Worm (Caenorhabditis elegans) whole organism, late embryonic: Measurements from ENCODE around the gene T28C12.6.
A peak's percentile ranks its signal among the peaks of the same experiment; 100 is the strongest.

Source experiments
- F13H6.1 ChIP-seq: sonication (generic microtip); optimal IDR thresholded peaks from 2 replicates; lab custom pipeline; 2016; ENCODE audit warnings: missing genetic modification characterization, missing compliant biosample characterization
- K09A11.1 ChIP-seq: sonication (generic microtip); optimal IDR thresholded peaks from 2 replicates; lab custom pipeline; 2017; ENCODE audit warnings: antibody characterized with exemption, mild to moderate bottlenecking, missing genetic modification characterization, missing compliant biosample characterization; ENCODE audit not compliant: insufficient read depth
- ahr-1 ChIP-seq: sonication (generic microtip); optimal IDR thresholded peaks from 2 replicates; lab custom pipeline; 2016; ENCODE audit warnings: missing genetic modification characterization, missing compliant biosample characterization
- ceh-14 ChIP-seq: sonication (generic microtip); optimal IDR thresholded peaks from 2 replicates; lab custom pipeline; 2016; ENCODE audit warnings: missing genotype, missing genetic modification characterization, missing compliant biosample characterization
- ceh-18 ChIP-seq: sonication (generic microtip); optimal IDR thresholded peaks from 2 replicates; lab custom pipeline; 2016; ENCODE audit warnings: missing genetic modification characterization, missing compliant biosample characterization
- ceh-19 ChIP-seq: fragments of 200-800 bp; sonication (Bioruptor generic); optimal IDR thresholded peaks from 2 replicates; lab custom pipeline; 2018; ENCODE audit warnings: mild to moderate bottlenecking, missing genetic modification characterization, missing compliant biosample characterization
- ceh-22 ChIP-seq: sonication (generic microtip); optimal IDR thresholded peaks from 2 replicates; lab custom pipeline; 2017; ENCODE audit warnings: missing biosample characterization, missing genetic modification characterization
- ceh-24 ChIP-seq: sonication (generic microtip); optimal IDR thresholded peaks from 2 replicates; lab custom pipeline; 2016; ENCODE audit warnings: mild to moderate bottlenecking, missing genetic modification characterization, missing compliant biosample characterization
- ceh-30 ChIP-seq: fragments of 150-350 bp; optimal IDR thresholded peaks from 2 replicates; lab custom pipeline; 2014; ENCODE audit warnings: missing biosample characterization, missing genetic modification characterization
- ceh-34 ChIP-seq: sonication (generic microtip); optimal IDR thresholded peaks from 2 replicates; lab custom pipeline; 2016; ENCODE audit warnings: mild to moderate bottlenecking, missing genetic modification characterization, missing compliant biosample characterization
- ceh-9 ChIP-seq: sonication (generic microtip); optimal IDR thresholded peaks from 2 replicates; lab custom pipeline; 2016; ENCODE audit warnings: mild to moderate bottlenecking, missing genetic modification characterization, inconsistent platforms, missing compliant biosample characterization
- elt-4 ChIP-seq: sonication (generic microtip); optimal IDR thresholded peaks from 2 replicates; lab custom pipeline; 2016; ENCODE audit warnings: missing genetic modification characterization, missing compliant biosample characterization
- fax-1 ChIP-seq: sonication (generic microtip); optimal IDR thresholded peaks from 2 replicates; lab custom pipeline; 2016; ENCODE audit warnings: missing genotype, missing genetic modification characterization, missing compliant biosample characterization
- hlh-13 ChIP-seq: fragments of 200-800 bp; sonication (Bioruptor generic); optimal IDR thresholded peaks from 2 replicates; lab custom pipeline; 2018; ENCODE audit warnings: mild to moderate bottlenecking, missing genetic modification characterization, missing compliant biosample characterization
- hlh-15 ChIP-seq: sonication (generic microtip); optimal IDR thresholded peaks from 2 replicates; lab custom pipeline; 2016; ENCODE audit warnings: missing genetic modification characterization, missing compliant biosample characterization
- hlh-30 ChIP-seq: sonication (generic microtip); optimal IDR thresholded peaks from 2 replicates; lab custom pipeline; 2017; ENCODE audit warnings: antibody characterized with exemption, missing genetic modification characterization, missing compliant biosample characterization; ENCODE audit not compliant: insufficient read depth
- hlh-8 ChIP-seq: sonication (generic microtip); optimal IDR thresholded peaks from 2 replicates; lab custom pipeline; 2016; ENCODE audit warnings: missing genotype, missing genetic modification characterization, missing compliant biosample characterization
- lin-11 ChIP-seq: fragments of 200-800 bp; sonication (Bioruptor generic); optimal IDR thresholded peaks from 2 replicates; lab custom pipeline; 2018; ENCODE audit warnings: mild to moderate bottlenecking, missing genetic modification characterization, missing compliant biosample characterization
- nhr-11 ChIP-seq: fragments of 150-350 bp; optimal IDR thresholded peaks from 2 replicates; lab custom pipeline; 2014; ENCODE audit warnings: missing biosample characterization, missing genetic modification characterization
- nhr-232 ChIP-seq: sonication (generic microtip); optimal IDR thresholded peaks from 2 replicates; lab custom pipeline; 2016; ENCODE audit warnings: missing genetic modification characterization, missing compliant biosample characterization
- npax-4 ChIP-seq: sonication (generic microtip); optimal IDR thresholded peaks from 2 replicates; lab custom pipeline; 2016; ENCODE audit warnings: missing genetic modification characterization, missing compliant biosample characterization
- odd-2 ChIP-seq: sonication (generic microtip); optimal IDR thresholded peaks from 2 replicates; lab custom pipeline; 2017; ENCODE audit warnings: antibody characterized with exemption, mild to moderate bottlenecking, missing genetic modification characterization, missing compliant biosample characterization
- pag-3 ChIP-seq: sonication (generic microtip); optimal IDR thresholded peaks from 2 replicates; lab custom pipeline; 2016; ENCODE audit warnings: missing compliant biosample characterization, missing genetic modification characterization, borderline replicate concordance
- pat-9 ChIP-seq: fragments of 200-800 bp; sonication (Bioruptor generic); optimal IDR thresholded peaks from 2 replicates; lab custom pipeline; 2018; ENCODE audit warnings: mild to moderate bottlenecking, missing genetic modification characterization, moderate library complexity, missing compliant biosample characterization
- pros-1 ChIP-seq: fragments of 150-350 bp; optimal IDR thresholded peaks from 2 replicates; lab custom pipeline; 2014; ENCODE audit warnings: missing biosample characterization, missing genetic modification reagents, missing genetic modification characterization
- rnt-1 ChIP-seq: sonication (generic microtip); optimal IDR thresholded peaks from 2 replicates; lab custom pipeline; 2016; ENCODE audit warnings: missing genetic modification characterization, missing compliant biosample characterization
- sox-2 ChIP-seq: fragments of 200-800 bp; sonication (Bioruptor generic); IDR thresholded peaks from 2 replicates; pipeline ENCODE4 v1.3.6; 2022; ENCODE audit warnings: missing genetic modification reagents, missing genetic modification characterization, missing compliant biosample characterization
- sox-4 ChIP-seq: sonication (generic microtip); optimal IDR thresholded peaks from 2 replicates; lab custom pipeline; 2017; ENCODE audit warnings: mild to moderate bottlenecking, missing genetic modification characterization, inconsistent platforms, missing compliant biosample characterization
- syd-9 ChIP-seq: sonication (generic microtip); optimal IDR thresholded peaks from 2 replicates; lab custom pipeline; 2016; ENCODE audit warnings: mild to moderate bottlenecking, missing genetic modification characterization, moderate library complexity, missing compliant biosample characterization
- tbx-7 ChIP-seq: sonication (generic microtip); optimal IDR thresholded peaks from 2 replicates; lab custom pipeline; 2016; ENCODE audit warnings: missing genotype, missing genetic modification characterization, missing compliant biosample characterization
- ttx-3 ChIP-seq: sonication (generic microtip); optimal IDR thresholded peaks from 2 replicates; lab custom pipeline; 2016; ENCODE audit warnings: missing genetic modification reagents, missing genetic modification characterization, missing compliant biosample characterization
- unc-3 ChIP-seq, 2 experiments: fragments of 200-800 bp in 1 of 2; sonication (Bioruptor generic) in 1 of 2; sonication (generic microtip) in 1 of 2; conservative IDR thresholded peaks in 1 of 2; optimal IDR thresholded peaks in 1 of 2; 2 replicates each; pipeline versions ENCODE4 v1.3.6 to Lab custom; 2016 to 2022; ENCODE audit warnings: missing compliant biosample characterization in 2 of 2, missing genetic modification characterization in 2 of 2, missing genetic modification reagents in 1 of 2
- unc-42 ChIP-seq: sonication (generic microtip); optimal IDR thresholded peaks from 2 replicates; lab custom pipeline; 2016; ENCODE audit warnings: missing genotype, missing genetic modification characterization, missing compliant biosample characterization
- unc-86 ChIP-seq: sonication (generic microtip); optimal IDR thresholded peaks from 2 replicates; lab custom pipeline; 2016; ENCODE audit warnings: missing genetic modification characterization, missing compliant biosample characterization

Gene T28C12.6

DNA sequence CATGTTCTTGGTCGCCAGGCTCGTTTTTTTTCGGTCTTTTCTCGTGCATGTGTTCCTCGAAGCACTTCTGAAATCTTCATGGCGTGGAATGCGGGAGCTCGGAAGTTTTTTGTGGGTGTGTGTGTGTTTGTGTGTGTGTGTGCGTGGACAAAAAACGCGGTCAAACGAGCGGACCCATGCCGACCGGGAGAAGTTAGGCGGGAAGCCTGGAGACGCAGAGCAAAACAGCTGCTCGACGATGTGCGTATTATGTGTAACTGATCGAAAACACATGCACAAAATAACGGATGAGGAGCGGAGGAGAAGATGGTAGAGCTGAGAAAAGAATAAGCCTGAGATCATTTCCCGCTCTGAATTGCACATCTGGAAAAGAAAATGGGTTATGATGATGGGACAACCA is 6.6 kb upstream of the T28C12.6 start:
- TF ChIP-seq pros-1 (tag; lab: Kevin White, UChicago) (no peak), F13H6.1 (tag; lab: Kevin White, UChicago) (peak; percentile 51), nhr-232 (tag; lab: Kevin White, UChicago) (no peak), syd-9 (tag; lab: Kevin White, UChicago) (no peak), hlh-8 (peak; percentile 54), unc-86 (no peak), rnt-1 (tag; lab: Kevin White, UChicago) (peak; percentile 10), ceh-18 (tag; lab: Kevin White, UChicago) (peak; percentile 84), ceh-19 (GFP tag; lab: Kevin White, UChicago) (no peak), ceh-34 (tag; lab: Kevin White, UChicago) (no peak)

DNA sequence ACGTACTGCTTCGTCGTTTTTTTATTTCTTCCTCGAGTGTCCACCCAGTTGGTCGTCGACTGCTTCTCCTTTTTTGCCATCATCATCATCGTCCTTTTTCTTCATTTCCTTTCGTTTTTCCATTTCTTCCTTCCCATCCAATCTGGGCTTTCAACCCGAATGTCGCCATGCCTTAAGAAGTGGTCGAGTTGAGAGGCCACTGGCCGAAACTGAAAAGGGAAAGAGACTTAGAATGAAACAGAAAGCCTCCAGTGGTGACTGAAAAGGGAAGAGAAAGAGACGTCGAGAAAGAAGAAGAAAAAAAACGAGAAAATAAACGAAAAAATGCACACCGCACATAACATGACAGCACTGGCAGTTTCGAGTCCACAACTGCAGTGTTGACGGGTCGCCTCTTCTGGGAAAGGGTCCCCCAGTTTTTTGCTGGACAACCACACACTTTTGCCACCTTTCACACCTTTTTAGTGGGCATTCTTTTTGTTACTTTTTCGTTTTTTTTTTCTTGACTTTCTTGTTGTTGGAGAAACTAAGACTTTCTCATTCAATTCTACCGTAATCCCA is 5.2 kb upstream of the T28C12.6 start:
- TF ChIP-seq K09A11.1 (tag; lab: Kevin White, UChicago) (no peak), unc-42 (peak; percentile 12)

DNA sequence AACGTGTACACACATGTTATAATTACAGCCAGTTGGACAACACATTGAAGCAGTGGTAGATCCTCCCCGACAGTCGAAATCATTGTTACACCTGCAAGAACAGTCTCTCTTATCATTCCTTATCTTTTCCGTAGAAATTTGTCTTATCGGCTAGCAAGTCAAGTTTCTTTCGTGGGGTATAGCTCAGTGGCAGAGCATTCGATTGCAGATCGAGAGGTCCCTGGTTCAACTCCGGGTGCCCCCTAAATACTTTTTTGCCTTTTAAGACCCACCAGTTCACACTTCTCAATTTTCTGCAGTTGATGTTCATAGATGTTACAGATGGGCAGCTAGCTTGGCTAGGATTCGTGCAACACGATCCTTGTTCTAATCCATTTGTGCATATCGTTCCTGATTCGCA is 693 bp downstream of the T28C12.6 start:
- TF ChIP-seq pag-3 (tag; lab: Kevin White, UChicago) (no peak), hlh-15 (tag; lab: Kevin White, UChicago) (no peak), ceh-34 (tag; lab: Kevin White, UChicago) (no peak), ceh-18 (tag; lab: Kevin White, UChicago) (no peak), ceh-9 (no peak), ceh-24 (no peak), hlh-30 (tag; lab: Kevin White, UChicago) (no peak), rnt-1 (tag; lab: Kevin White, UChicago) (no peak), pat-9 (tag; lab: Kevin White, UChicago) (no peak), fax-1 (tag; lab: Kevin White, UChicago) (no peak), sox-4 (tag; lab: Kevin White, UChicago) (no peak), F13H6.1 (tag; lab: Kevin White, UChicago) (no peak), ttx-3 (no peak), sox-2 (GFP tag; lab: Robert Waterston, UW) (no peak)
- TF ChIP-seq, all 69 proteins: peak for 0

DNA sequence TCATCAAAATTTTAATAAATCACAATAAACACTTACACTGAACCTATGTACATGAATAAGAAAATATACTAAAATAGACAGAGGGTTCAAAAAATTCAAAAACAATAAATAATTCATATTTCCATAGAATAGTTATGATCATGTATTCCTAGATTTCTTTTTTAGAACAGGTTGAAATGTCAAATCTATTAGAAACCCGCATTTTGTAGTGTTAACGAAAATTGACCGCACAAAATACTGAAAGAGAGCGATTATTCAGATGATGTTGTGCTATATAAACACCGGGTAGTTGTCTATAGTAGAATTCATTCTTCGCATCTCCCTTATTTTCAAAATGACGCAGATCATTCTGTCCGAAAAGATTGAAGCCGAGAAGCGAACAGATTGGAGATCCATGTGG is 4.3 kb downstream of the T28C12.6 start, which contains the start of gene T28C12.1:
Gene T28C12.1, plus strand, starts transcription at position 301 of the 400 bp plus-strand sequence.
- TF ChIP-seq ceh-30, result no peak
- no peak for TF ChIP-seq nhr-11 (tag; lab: Kevin White, UChicago)
- no peak for TF ChIP-seq lin-11 (tag; lab: Kevin White, UChicago)
- TF ChIP-seq elt-4 (tag; lab: Kevin White, UChicago), result no peak
- TF ChIP-seq odd-2, result no peak
- no peak for TF ChIP-seq sox-2 (GFP tag; lab: Robert Waterston, UW)
- TF ChIP-seq tbx-7, result no peak
- no peak for TF ChIP-seq unc-3 (GFP tag; conservative IDR thresholded peaks at IDR 0.05; lab: Robert Waterston, UW)
- no peak for TF ChIP-seq unc-3 (tag; optimal IDR thresholded peaks at IDR 0.05; lab: Kevin White, UChicago)
- no peak for TF ChIP-seq K09A11.1 (tag; lab: Kevin White, UChicago)
- TF ChIP-seq ceh-19 (GFP tag; lab: Kevin White, UChicago), result no peak
- TF ChIP-seq ceh-14 (tag; lab: Kevin White, UChicago), result no peak
- TF ChIP-seq nhr-232 (tag; lab: Kevin White, UChicago), result no peak
- TF ChIP-seq unc-42, result no peak
- TF ChIP-seq ceh-22 (tag; lab: Kevin White, UChicago), result no peak
- no peak for TF ChIP-seq hlh-13 (GFP tag; lab: Kevin White, UChicago)
- TF ChIP-seq ahr-1 (tag; lab: Kevin White, UChicago), result no peak
- no peak for TF ChIP-seq ttx-3
- TF ChIP-seq npax-4 (tag; lab: Kevin White, UChicago), result no peak
